Worm (Caenorhabditis elegans) whole organism, mixed stage, embryonic: Measurements from ENCODE around the gene catp-7.

Experiments used
- blmp-1 ChIP-seq: fragments of 150-350 bp; optimal IDR thresholded peaks from 2 replicates; lab custom pipeline; 2014; ENCODE audit warnings: missing biosample characterization, missing genetic modification characterization
- elt-3 ChIP-seq: fragments of 150-350 bp; optimal IDR thresholded peaks from 2 replicates; lab custom pipeline; 2014; ENCODE audit warnings: missing biosample characterization, missing genetic modification characterization
- lin-13 ChIP-seq: fragments of 150-350 bp; optimal IDR thresholded peaks from 2 replicates; lab custom pipeline; 2014; ENCODE audit warnings: missing biosample characterization, missing genetic modification characterization
- lsy-2 ChIP-seq: fragments of 150-350 bp; optimal IDR thresholded peaks from 2 replicates; lab custom pipeline; 2014; ENCODE audit warnings: missing biosample characterization, missing genetic modification characterization
- mep-1 ChIP-seq: fragments of 150-350 bp; optimal IDR thresholded peaks from 2 replicates; lab custom pipeline; 2017; ENCODE audit warnings: missing biosample characterization, missing genetic modification reagents, missing genetic modification characterization, inconsistent platforms
- nhr-12 ChIP-seq: fragments of 150-350 bp; optimal IDR thresholded peaks from 2 replicates; lab custom pipeline; 2014; ENCODE audit warnings: missing biosample characterization, missing genetic modification characterization
- nhr-28 ChIP-seq: fragments of 150-350 bp; optimal IDR thresholded peaks from 2 replicates; lab custom pipeline; 2014; ENCODE audit warnings: missing biosample characterization, missing genetic modification characterization
- pha-4 ChIP-seq: fragments of 150-350 bp; optimal IDR thresholded peaks from 2 replicates; lab custom pipeline; 2018; ENCODE audit warnings: missing biosample characterization, missing genetic modification reagents, missing genetic modification characterization
- sptf-1 ChIP-seq: sonication (generic microtip); optimal IDR thresholded peaks from 2 replicates; lab custom pipeline; 2017; ENCODE audit warnings: mild to moderate bottlenecking, missing genetic modification characterization, moderate library complexity, missing compliant biosample characterization
- unc-39 ChIP-seq: fragments of 150-350 bp; optimal IDR thresholded peaks from 2 replicates; lab custom pipeline; 2014; ENCODE audit warnings: missing biosample characterization, missing genetic modification characterization
- unc-62 ChIP-seq: fragments of 150-350 bp; optimal IDR thresholded peaks from 2 replicates; lab custom pipeline; 2014; ENCODE audit warnings: missing biosample characterization, missing genetic modification reagents, missing genetic modification characterization

DNA sequence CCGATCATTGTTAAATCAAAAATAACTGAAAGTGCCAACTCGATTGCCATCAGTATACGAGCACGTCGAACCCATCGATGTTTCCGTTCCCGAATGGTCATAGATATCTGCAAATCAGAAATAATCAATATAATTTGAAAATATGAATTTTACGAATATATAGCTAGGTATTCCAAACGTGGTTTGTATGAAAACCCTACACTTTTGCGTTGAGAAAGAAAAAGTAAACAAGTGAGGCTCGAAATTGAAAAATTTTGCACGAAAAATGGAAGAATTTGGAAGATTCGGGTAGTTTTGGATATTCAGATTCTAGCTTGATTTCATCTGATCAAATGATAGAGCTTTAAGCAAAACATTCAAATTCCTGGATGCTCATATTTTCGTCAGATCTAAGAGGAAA, 53.0 kb downstream of the catp-7 start, which contains the start of gene F42A9.9:
- no peak for TF ChIP-seq unc-62 (GFP tag; lab: Kevin White, UChicago)
- no peak for TF ChIP-seq nhr-28 (tag; lab: Kevin White, UChicago)
- no peak for TF ChIP-seq sptf-1 (tag; lab: Kevin White, UChicago)
- no peak for TF ChIP-seq unc-39 (tag; lab: Kevin White, UChicago)
- TF ChIP-seq nhr-12 (tag; lab: Kevin White, UChicago): no peak
- TF ChIP-seq blmp-1: no peak
- TF ChIP-seq lsy-2 (tag; lab: Kevin White, UChicago): no peak
- TF ChIP-seq elt-3 (tag; lab: Kevin White, UChicago): no peak
- no peak for TF ChIP-seq mep-1 (tag; lab: Kevin White, UChicago)
- TF ChIP-seq lin-13 (tag; lab: Kevin White, UChicago): no peak
- TF ChIP-seq pha-4: no peak
